6 worm cellular contexts compared by ENCODE assay signal in genomic region chrIII:9824330-9824934, ce11.
TF ChIP-seq lines count a peak whose summit lies in the region.

lin-52 (minus strand) TSS chrIII:9824750.

TF ChIP-seq in whole organism, L1 larva, 84 proteins besides CTCF, POLR2A, EP300 and RAD21 (continues in another document):
- TF ChIP-seq nhr-47 (tag; optimal IDR thresholded peaks at IDR 0.05; lab: Kevin White, UChicago) (peak; percentile 38), sptf-1 (tag; optimal IDR thresholded peaks at IDR 0.05; lab: Kevin White, UChicago) (no peak), nhr-90 (tag; optimal IDR thresholded peaks at IDR 0.05; lab: Kevin White, UChicago; ENCODE audit: poor library complexity) (peak; percentile 43), Y116A8C.19 (tag; optimal IDR thresholded peaks at IDR 0.05; lab: Kevin White, UChicago; ENCODE audit: borderline replicate concordance) (no peak), nhr-71 (tag; optimal IDR thresholded peaks at IDR 0.05; lab: Kevin White, UChicago) (peak; percentile 61), nhr-20 (tag; optimal IDR thresholded peaks at IDR 0.05; lab: Kevin White, UChicago) (peak; percentile 31), nhr-85 (tag; lab: Kevin White, UChicago) (peak; percentile 81), ama-1 (optimal IDR thresholded peaks at IDR 0.05; lab: Kevin White, UChicago) (peak; percentile 87), fos-1 (tag; optimal IDR thresholded peaks at IDR 0.05; lab: Kevin White, UChicago) (no peak), grh-1 (GFP tag; IDR thresholded peaks at IDR 0.05; lab: Robert Waterston, UW) (0 out of 2 replicates have a peak, but pooled peaks have one; percentile 9), dsc-1 (tag; optimal IDR thresholded peaks at IDR 0.05; lab: Kevin White, UChicago) (no peak), nhr-19 (GFP tag; conservative IDR thresholded peaks at IDR 0.05; lab: Robert Waterston, UW) (0 out of 2 replicates have a peak, but pooled peaks have one; percentile 4), unc-98 (GFP tag; IDR thresholded peaks at IDR 0.05; lab: Robert Waterston, UW) (no peak), tbx-2 (tag; optimal IDR thresholded peaks at IDR 0.05; lab: Kevin White, UChicago) (no peak), lin-13 (GFP tag; optimal IDR thresholded peaks at IDR 0.05; lab: Kevin White, UChicago) (peak; percentile 8)

TF ChIP-seq in whole organism, L2 larva, 48 proteins besides CTCF, POLR2A, EP300 and RAD21 (continues in another document):
- TF ChIP-seq ztf-4 (tag; optimal IDR thresholded peaks at IDR 0.05; lab: Kevin White, UChicago) (peak; percentile 78), ztf-11 (tag; optimal IDR thresholded peaks at IDR 0.05; lab: Kevin White, UChicago) (no peak), ama-1 (optimal IDR thresholded peaks at IDR 0.05; lab: Kevin White, UChicago) (peak; percentile 67), nhr-25 (tag; optimal IDR thresholded peaks at IDR 0.05; lab: Kevin White, UChicago) (peak; percentile 2), sma-3 (GFP tag; optimal IDR thresholded peaks at IDR 0.05; lab: Kevin White, UChicago) (peak; percentile 40), nhr-237 (tag; optimal IDR thresholded peaks at IDR 0.05; lab: Kevin White, UChicago) (no peak), nhr-6 (tag; optimal IDR thresholded peaks at IDR 0.05; lab: Kevin White, UChicago) (no peak), Y55F3AM.14 (GFP tag; optimal IDR thresholded peaks at IDR 0.05; lab: Kevin White, UChicago) (no peak), crh-2 (tag; optimal IDR thresholded peaks at IDR 0.05; lab: Kevin White, UChicago) (peak; percentile 18), ztf-1 (GFP tag; conservative IDR thresholded peaks at IDR 0.05; lab: Robert Waterston, UW) (no peak), sem-4 (tag; optimal IDR thresholded peaks at IDR 0.05; lab: Kevin White, UChicago) (no peak), nhr-77 (tag; optimal IDR thresholded peaks at IDR 0.05; lab: Kevin White, UChicago) (no peak), fos-1 (tag; optimal IDR thresholded peaks at IDR 0.05; lab: Kevin White, UChicago) (no peak), lin-39 (tag; optimal IDR thresholded peaks at IDR 0.05; lab: Kevin White, UChicago) (no peak), lin-13 (GFP tag; optimal IDR thresholded peaks at IDR 0.05; lab: Kevin White, UChicago) (peak; percentile 11), blmp-1 (tag; optimal IDR thresholded peaks at IDR 0.05; lab: Kevin White, UChicago; ENCODE audit: insufficient read depth) (no peak)

TF ChIP-seq in whole organism, L3 larva, 47 proteins besides CTCF, POLR2A, EP300 and RAD21:
- TF ChIP-seq nhr-43 (tag; optimal IDR thresholded peaks at IDR 0.05; lab: Kevin White, UChicago; ENCODE audit: poor library complexity, severe bottlenecking) = peak; percentile 15
- peak; percentile 31 for TF ChIP-seq pha-4 (tag; optimal IDR thresholded peaks at IDR 0.05; lab: Kevin White, UChicago)
- TF ChIP-seq ama-1 (optimal IDR thresholded peaks at IDR 0.05; lab: Kevin White, UChicago) = peak; percentile 82
- no peak for TF ChIP-seq daf-12 (tag; optimal IDR thresholded peaks at IDR 0.05; lab: Kevin White, UChicago)
- TF ChIP-seq elt-2 (tag; optimal IDR thresholded peaks at IDR 0.05; lab: Kevin White, UChicago) = peak; percentile 7

TF ChIP-seq in whole organism, L4 larva, 104 proteins besides CTCF, POLR2A, EP300 and RAD21 (continues in another document):
- TF ChIP-seq madf-9 (GFP tag; conservative IDR thresholded peaks at IDR 0.05; lab: Robert Waterston, UW) = no peak
- no peak for TF ChIP-seq set-16 (GFP tag; IDR thresholded peaks at IDR 0.05; lab: Robert Waterston, UW)
- no peak for TF ChIP-seq nhr-6 (tag; optimal IDR thresholded peaks at IDR 0.05; lab: Kevin White, UChicago)
- TF ChIP-seq ama-1 (optimal IDR thresholded peaks at IDR 0.05; lab: Kevin White, UChicago) = peak; percentile 70
- no peak for TF ChIP-seq snpc-1.2 (GFP tag; IDR thresholded peaks at IDR 0.05; lab: Robert Waterston, UW)
- TF ChIP-seq ceh-28 (tag; optimal IDR thresholded peaks at IDR 0.05; lab: Kevin White, UChicago) = no peak
- no peak for TF ChIP-seq F49E8.2 (tag; optimal IDR thresholded peaks at IDR 0.05; lab: Kevin White, UChicago; ENCODE audit: borderline replicate concordance)
- TF ChIP-seq lin-29 (GFP tag; IDR thresholded peaks at IDR 0.05; lab: Robert Waterston, UW) = no peak
- no peak for TF ChIP-seq snpc-4 (tag; optimal IDR thresholded peaks at IDR 0.05; lab: Kevin White, UChicago)
- TF ChIP-seq ztf-11 (tag; optimal IDR thresholded peaks at IDR 0.05; lab: Kevin White, UChicago) = no peak
- no peak for TF ChIP-seq zag-1 (tag; optimal IDR thresholded peaks at IDR 0.05; lab: Kevin White, UChicago)
- TF ChIP-seq zip-2 (tag; optimal IDR thresholded peaks at IDR 0.05; lab: Kevin White, UChicago) = no peak
- TF ChIP-seq zip-11 (GFP tag; IDR thresholded peaks at IDR 0.05; lab: Robert Waterston, UW) = no peak
- no peak for TF ChIP-seq duxl-1 (tag; optimal IDR thresholded peaks at IDR 0.05; lab: Kevin White, UChicago; ENCODE audit: poor library complexity)
- no peak for TF ChIP-seq F37D6.2 (tag; optimal IDR thresholded peaks at IDR 0.05; lab: Kevin White, UChicago)
- TF ChIP-seq nhr-48 (tag; optimal IDR thresholded peaks at IDR 0.05; lab: Kevin White, UChicago) = no peak
- no peak for TF ChIP-seq ceh-44 (GFP tag; IDR thresholded peaks at IDR 0.05; lab: Robert Waterston, UW)
- no peak for TF ChIP-seq ZK546.5 (tag; optimal IDR thresholded peaks at IDR 0.05; lab: Kevin White, UChicago)
- no peak for TF ChIP-seq ces-1 (GFP tag; optimal IDR thresholded peaks at IDR 0.05; lab: Kevin White, UChicago)
- TF ChIP-seq nhr-11 (tag; optimal IDR thresholded peaks at IDR 0.05; lab: Kevin White, UChicago) = no peak
- no peak for TF ChIP-seq ceh-82 (tag; optimal IDR thresholded peaks at IDR 0.05; lab: Kevin White, UChicago)

TF ChIP-seq in whole organism, early embryonic, 17 proteins besides CTCF, POLR2A, EP300 and RAD21:
- no peak for TF ChIP-seq tra-4 (tag; optimal IDR thresholded peaks at IDR 0.05; lab: Kevin White, UChicago)
- peak; percentile 64 for TF ChIP-seq ama-1 (optimal IDR thresholded peaks at IDR 0.05; lab: Kevin White, UChicago)

TF ChIP-seq in whole organism, young adult, 124 proteins besides CTCF, POLR2A, EP300 and RAD21 (continues in another document):
- no peak; the same call in 1 of the 2 replicates for TF ChIP-seq mcd-1 (GFP tag; IDR thresholded peaks at IDR 0.05; lab: Robert Waterston, UW)
- no peak for TF ChIP-seq pbrm-1 (GFP tag; IDR thresholded peaks at IDR 0.05; lab: Robert Waterston, UW)
- no peak for TF ChIP-seq attf-5 (GFP tag; optimal IDR thresholded peaks at IDR 0.05; lab: Kevin White, UChicago)
- peak; percentile 17 for TF ChIP-seq gei-17 (GFP tag; optimal IDR thresholded peaks at IDR 0.05; lab: Kevin White, UChicago)
- no peak for TF ChIP-seq die-1 (tag; optimal IDR thresholded peaks at IDR 0.05; lab: Kevin White, UChicago)
- TF ChIP-seq tbp1 (GFP tag; optimal IDR thresholded peaks at IDR 0.05; lab: Kevin White, UChicago) = peak; percentile 11
- TF ChIP-seq ceh-58 (GFP tag; IDR thresholded peaks at IDR 0.05; lab: Robert Waterston, UW) = no peak
- TF ChIP-seq nfya-2 (GFP tag; IDR thresholded peaks at IDR 0.05; lab: Robert Waterston, UW) = no peak
- TF ChIP-seq B0336.3 (GFP tag; IDR thresholded peaks at IDR 0.05; lab: Robert Waterston, UW) = peak; percentile 56; the same call in 1 of the 2 replicates
- TF ChIP-seq mel-28 (tag; optimal IDR thresholded peaks at IDR 0.05; lab: Kevin White, UChicago; ENCODE audit: borderline replicate concordance) = no peak
- TF ChIP-seq athp-1 (tag; optimal IDR thresholded peaks at IDR 0.05; lab: Kevin White, UChicago) = peak; percentile 56
- no peak for TF ChIP-seq lin-26 (GFP tag; IDR thresholded peaks at IDR 0.05; lab: Robert Waterston, UW)
- TF ChIP-seq nhr-120 (GFP tag; IDR thresholded peaks at IDR 0.05; lab: Robert Waterston, UW) = 0 out of 2 replicates have a peak, but pooled peaks have one; percentile 34
- TF ChIP-seq lin-54 (GFP tag; optimal IDR thresholded peaks at IDR 0.05; lab: Kevin White, UChicago) = peak; percentile 29
- no peak for TF ChIP-seq ztf-25 (GFP tag; IDR thresholded peaks at IDR 0.05; lab: Robert Waterston, UW)
- peak; percentile 79 for TF ChIP-seq ama-1 (optimal IDR thresholded peaks at IDR 0.05; lab: Kevin White, UChicago)
- peak in 1 of 2 experiments; percentile 8 for TF ChIP-seq ama-1 (GFP tag; optimal IDR thresholded peaks at IDR 0.05; lab: Kevin White, UChicago)
- TF ChIP-seq F52B5.7 (tag; optimal IDR thresholded peaks at IDR 0.05; lab: Kevin White, UChicago) = no peak
- 0 out of 2 replicates have a peak, but pooled peaks have one; percentile 58 for TF ChIP-seq nfyb-1 (GFP tag; IDR thresholded peaks at IDR 0.05; lab: Robert Waterston, UW)
- TF ChIP-seq somi-1 (GFP tag; optimal IDR thresholded peaks at IDR 0.05; lab: Kevin White, UChicago) = no peak
- TF ChIP-seq D2030.7 (GFP tag; IDR thresholded peaks at IDR 0.05; lab: Robert Waterston, UW) = no peak
- no peak for TF ChIP-seq F55B11.4 (tag; optimal IDR thresholded peaks at IDR 0.05; lab: Kevin White, UChicago; ENCODE audit: borderline replicate concordance, insufficient read depth)
- no peak for TF ChIP-seq B0019.2 (GFP tag; conservative IDR thresholded peaks at IDR 0.05; lab: Robert Waterston, UW)
- TF ChIP-seq zim-3 (tag; optimal IDR thresholded peaks at IDR 0.05; lab: Kevin White, UChicago) = no peak
- no peak for TF ChIP-seq B0261.1 (tag; optimal IDR thresholded peaks at IDR 0.05; lab: Kevin White, UChicago)
- peak; percentile 49; the same call in 1 of the 2 replicates for TF ChIP-seq madf-3 (GFP tag; IDR thresholded peaks at IDR 0.05; lab: Robert Waterston, UW)
- peak; percentile 18; the same call in 1 of the 2 replicates for TF ChIP-seq rcor-1 (GFP tag; IDR thresholded peaks at IDR 0.05; lab: Robert Waterston, UW)
- peak; percentile 13 for TF ChIP-seq fkh-3 (tag; optimal IDR thresholded peaks at IDR 0.05; lab: Kevin White, UChicago)
- TF ChIP-seq unc-130 (GFP tag; optimal IDR thresholded peaks at IDR 0.05; lab: Kevin White, UChicago) = no peak
- TF ChIP-seq hsf-1 (GFP tag; IDR thresholded peaks at IDR 0.05; lab: Robert Waterston, UW) = peak; percentile 71; the same call in 1 of the 2 replicates
- TF ChIP-seq ztf-26 (tag; optimal IDR thresholded peaks at IDR 0.05; lab: Kevin White, UChicago) = peak; percentile 46
- TF ChIP-seq ztf-28 (GFP tag; IDR thresholded peaks at IDR 0.05; lab: Robert Waterston, UW) = no peak
- TF ChIP-seq C06A6.2 (GFP tag; conservative IDR thresholded peaks at IDR 0.05; lab: Robert Waterston, UW) = no peak
- TF ChIP-seq lin-35 (GFP tag; optimal IDR thresholded peaks at IDR 0.05; lab: Kevin White, UChicago) = peak in 1 of 3 experiments; percentile 47
- TF ChIP-seq sdz-38 (tag; optimal IDR thresholded peaks at IDR 0.05; lab: Kevin White, UChicago) = no peak
- TF ChIP-seq snpc-3.4 (tag; optimal IDR thresholded peaks at IDR 0.05; lab: Kevin White, UChicago) = no peak
- peak; percentile 82 for TF ChIP-seq tlf-1 (GFP tag; optimal IDR thresholded peaks at IDR 0.05; lab: Kevin White, UChicago)
- TF ChIP-seq F10E7.11 (tag; optimal IDR thresholded peaks at IDR 0.05; lab: Kevin White, UChicago) = no peak
- TF ChIP-seq ccch-3 (GFP tag; optimal IDR thresholded peaks at IDR 0.05; lab: Kevin White, UChicago) = no peak
